Worm (Caenorhabditis elegans): Measurements from ENCODE around the gene oac-53.

oac-53 gene

ce11 chrV:16635911-16636310 is 8.1 kb upstream of the oac-53 start, which contains the start of gene mltn-11:
Gene mltn-11, plus strand, starts transcription at chrV:16636186.
- TF ChIP-seq nhr-76 (tag; optimal IDR thresholded peaks at IDR 0.05) (no peak), elt-2 (tag; optimal IDR thresholded peaks at IDR 0.05) (peak; percentile 28)

ce11 chrV:16629600-16629999 is 1.8 kb upstream of the oac-53 start, which contains the start of gene srd-21:
Gene srd-21, plus strand, starts transcription at chrV:16629900.
- TF ChIP-seq zag-1 (tag; optimal IDR thresholded peaks at IDR 0.05) (no peak), ztf-11 (tag; optimal IDR thresholded peaks at IDR 0.05) (no peak), ceh-82 (tag; optimal IDR thresholded peaks at IDR 0.05) (no peak), nhr-23 (tag; optimal IDR thresholded peaks at IDR 0.05) (no peak), pqm-1 (tag; optimal IDR thresholded peaks at IDR 0.05) (no peak), nhr-28 (tag; optimal IDR thresholded peaks at IDR 0.05) (no peak)

ce11 chrV:16628991-16629390 is 1.2 kb upstream of the oac-53 start, which contains the start of gene W06G6.2:
Gene W06G6.2, plus strand, starts transcription at chrV:16629291.
- TF ChIP-seq egl-5 (tag; optimal IDR thresholded peaks at IDR 0.05) (no peak), lsy-12 (tag; optimal IDR thresholded peaks at IDR 0.05) (no peak), ztf-11 (tag; optimal IDR thresholded peaks at IDR 0.05) (no peak), elt-3 (tag; optimal IDR thresholded peaks at IDR 0.05) (no peak), nhr-12 (tag; optimal IDR thresholded peaks at IDR 0.05) (no peak), jun-1 (tag; optimal IDR thresholded peaks at IDR 0.05) (no peak), pha-4 (tag; optimal IDR thresholded peaks at IDR 0.05) (no peak), nhr-25 (tag; optimal IDR thresholded peaks at IDR 0.05) (no peak), nhr-237 (tag; optimal IDR thresholded peaks at IDR 0.05) (no peak), mdl-1 (tag; optimal IDR thresholded peaks at IDR 0.05) (no peak), ceh-82 (tag; optimal IDR thresholded peaks at IDR 0.05) (no peak), elt-1 (tag; optimal IDR thresholded peaks at IDR 0.05) (no peak), nhr-23 (tag; optimal IDR thresholded peaks at IDR 0.05) (no peak), ceh-9 (tag; optimal IDR thresholded peaks at IDR 0.05) (no peak), skn-1 (tag; optimal IDR thresholded peaks at IDR 0.05) (no peak), ZK546.5 (tag; optimal IDR thresholded peaks at IDR 0.05) (no peak), R02D3.7 (tag; optimal IDR thresholded peaks at IDR 0.05) (no peak), ztf-4 (tag; optimal IDR thresholded peaks at IDR 0.05) (no peak)

- no peak for TF ChIP-seq fkh-10 (GFP tag; optimal IDR thresholded peaks at IDR 0.05)
- no peak for TF ChIP-seq eor-1 (tag; optimal IDR thresholded peaks at IDR 0.05)
- no peak for TF ChIP-seq pqm-1 (tag; optimal IDR thresholded peaks at IDR 0.05)
- no peak for TF ChIP-seq egl-27 (tag; optimal IDR thresholded peaks at IDR 0.05)
- TF ChIP-seq egl-5 (tag; optimal IDR thresholded peaks at IDR 0.05), result no peak
- no peak for TF ChIP-seq lsy-12 (tag; optimal IDR thresholded peaks at IDR 0.05)
- no peak for TF ChIP-seq snpc-4 (tag; optimal IDR thresholded peaks at IDR 0.05)
- TF ChIP-seq sea-2 (GFP tag; optimal IDR thresholded peaks at IDR 0.05), result no peak
- no peak for TF ChIP-seq nhr-237 (tag; optimal IDR thresholded peaks at IDR 0.05)
- no peak for TF ChIP-seq R02D3.7 (tag; optimal IDR thresholded peaks at IDR 0.05)
- no peak for TF ChIP-seq lin-39 (tag; optimal IDR thresholded peaks at IDR 0.05)
- TF ChIP-seq unc-39 (tag; optimal IDR thresholded peaks at IDR 0.05), result no peak
- no peak for TF ChIP-seq elt-3 (tag; optimal IDR thresholded peaks at IDR 0.05)
- no peak for TF ChIP-seq tbx-2 (tag; optimal IDR thresholded peaks at IDR 0.05)
- no peak for TF ChIP-seq ama-1 (optimal IDR thresholded peaks at IDR 0.05)
- no peak for TF ChIP-seq elt-1 (tag; optimal IDR thresholded peaks at IDR 0.05)
- TF ChIP-seq fkh-2 (tag; optimal IDR thresholded peaks at IDR 0.05), result no peak
- TF ChIP-seq pha-4 (tag; optimal IDR thresholded peaks at IDR 0.05), result no peak
Observed at ce11 chrV:16622754-16623261, 5.0 kb downstream of the oac-53 start, which contains the start of gene Y70C5A.2. Gene Y70C5A.2, minus strand, starts transcription at chrV:16623211.

ce11 chrV:16621894-16622293 is 5.9 kb downstream of the oac-53 start:
- no peak for TF ChIP-seq nhr-25 (tag; optimal IDR thresholded peaks at IDR 0.05)
- TF ChIP-seq nhr-77 (tag; optimal IDR thresholded peaks at IDR 0.05), result no peak
- TF ChIP-seq elt-2 (tag; optimal IDR thresholded peaks at IDR 0.05), result peak; percentile 18

- TF ChIP-seq elt-2 (tag; optimal IDR thresholded peaks at IDR 0.05), result peak; percentile 60
- TF ChIP-seq pqm-1 (tag; optimal IDR thresholded peaks at IDR 0.05), result peak; percentile 30
- TF ChIP-seq R02D3.7 (tag; optimal IDR thresholded peaks at IDR 0.05), result no peak
- peak; percentile 19 for TF ChIP-seq pha-4 (tag; optimal IDR thresholded peaks at IDR 0.05)
Observed at ce11 chrV:16620874-16621273, 6.9 kb downstream of the oac-53 start, which contains the start of gene Y70C5A.3. Gene Y70C5A.3, minus strand, starts transcription at chrV:16620923.
